Worm (Caenorhabditis elegans) whole organism, midembryonic: ENCODE measurements around the gene tag-77.

ENCODE experiments used
- flt-1 ChIP-seq: fragments of 200-800 bp; sonication (Bioruptor generic); IDR thresholded peaks from 2 replicates; pipeline ENCODE4 v1.3.6; 2022; ENCODE audit warnings: missing genetic modification characterization, missing compliant biosample characterization
- ztf-29 ChIP-seq: fragments of 200-800 bp; sonication (Bioruptor generic); IDR thresholded peaks from 2 replicates; pipeline ENCODE4 v1.3.6; 2022; ENCODE audit warnings: missing genetic modification reagents, missing genetic modification characterization, missing compliant biosample characterization

DNA sequence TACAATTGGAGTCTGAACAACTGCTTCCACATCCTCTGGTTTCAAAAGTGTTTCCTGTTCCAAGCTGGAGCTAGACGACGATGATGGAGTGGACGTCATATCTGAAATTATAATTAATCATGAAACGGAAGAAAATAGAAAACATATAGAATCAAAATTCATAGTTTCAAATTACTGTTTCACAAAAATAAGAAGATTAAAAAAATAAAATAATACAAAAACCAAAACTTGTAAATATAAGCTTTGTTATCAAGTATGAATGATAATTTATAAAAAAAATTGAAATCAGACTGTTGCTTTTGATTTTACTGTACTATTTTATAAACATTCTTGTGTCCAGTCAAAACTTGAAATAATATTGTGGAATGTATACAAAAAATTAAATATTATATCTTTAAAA lies 46.6 kb downstream of the tag-77 start, which contains the start of gene str-176:
- TF ChIP-seq flt-1 (GFP tag; lab: Robert Waterston, UW) (no peak), ztf-29 (GFP tag; lab: Robert Waterston, UW) (no peak)
